Worm (Caenorhabditis elegans) whole organism, L4 larva: ENCODE measurements around the gene rhi-1.

Source experiments
- F44E2.7 ChIP-seq: fragments of 200-800 bp; sonication (Bioruptor generic); IDR thresholded peaks from 2 replicates; pipeline ENCODE4 v2.1.2; 2022; ENCODE audit warnings: missing genetic modification characterization, missing compliant biosample characterization
- ZK337.2 ChIP-seq: fragments of 200-800 bp; sonication (Bioruptor generic); IDR thresholded peaks from 2 replicates; pipeline ENCODE4 v1.3.6; 2022; ENCODE audit warnings: missing genetic modification reagents, missing genetic modification characterization, missing compliant biosample characterization
- attf-4 ChIP-seq: sonication (generic microtip); optimal IDR thresholded peaks from 3 replicates; lab custom pipeline; 2017; ENCODE audit warnings: missing biosample characterization, missing genetic modification characterization
- cey-2 ChIP-seq: sonication (generic microtip); optimal IDR thresholded peaks from 3 replicates; lab custom pipeline; 2017; ENCODE audit warnings: missing genetic modification characterization, mild to moderate bottlenecking, missing compliant biosample characterization, antibody characterized with exemption, borderline replicate concordance; ENCODE audit not compliant: insufficient read depth
- daf-16 ChIP-seq, 3 experiments: sonication (generic microtip); optimal IDR thresholded peaks; 2 replicates each; lab custom pipeline; 2016 to 2017; ENCODE audit warnings: missing genetic modification characterization in 3 of 3, missing genetic modification reagents in 3 of 3, mild to moderate bottlenecking in 2 of 3, missing compliant biosample characterization in 2 of 3, missing biosample characterization in 1 of 3, moderate library complexity in 1 of 3
- dmd-9 ChIP-seq: fragments of 200-800 bp; sonication (Bioruptor generic); IDR thresholded peaks from 2 replicates; pipeline ENCODE4 v1.3.6; 2022; ENCODE audit warnings: missing genetic modification reagents, missing genetic modification characterization, missing compliant biosample characterization
- dpl-1 ChIP-seq: fragments of 150-350 bp; optimal IDR thresholded peaks from 2 replicates; lab custom pipeline; 2014; ENCODE audit warnings: missing biosample characterization, missing genetic modification reagents, missing genetic modification characterization
- dve-1 ChIP-seq: sonication (generic microtip); optimal IDR thresholded peaks from 2 replicates; lab custom pipeline; 2017; ENCODE audit warnings: antibody characterized with exemption, mild to moderate bottlenecking, missing genetic modification characterization, missing compliant biosample characterization; ENCODE audit not compliant: insufficient read depth
- egl-43 ChIP-seq: fragments of 200-800 bp; sonication (Bioruptor generic); IDR thresholded peaks from 2 replicates; pipeline ENCODE4 v1.3.6; 2022; ENCODE audit warnings: missing genetic modification reagents, missing genetic modification characterization, missing compliant biosample characterization
- nhr-11 ChIP-seq: fragments of 150-350 bp; optimal IDR thresholded peaks from 2 replicates; lab custom pipeline; 2014; ENCODE audit warnings: missing biosample characterization, missing genetic modification characterization
- nhr-25 ChIP-seq: sonication (generic microtip); optimal IDR thresholded peaks from 2 replicates; lab custom pipeline; 2017; ENCODE audit warnings: missing genetic modification characterization, mild to moderate bottlenecking, missing compliant biosample characterization, antibody characterized with exemption, moderate library complexity, borderline replicate concordance; ENCODE audit not compliant: insufficient read depth
- nhr-28 ChIP-seq: fragments of 150-350 bp; optimal IDR thresholded peaks from 2 replicates; lab custom pipeline; 2014; ENCODE audit warnings: missing biosample characterization, missing genetic modification characterization
- nhr-41 ChIP-seq: fragments of 200-800 bp; sonication (Bioruptor generic); IDR thresholded peaks from 2 replicates; pipeline ENCODE4 v1.3.6; 2022; ENCODE audit warnings: missing genetic modification reagents, missing genetic modification characterization, missing compliant biosample characterization
- unc-62 ChIP-seq, 3 experiments: fragments of 150-350 bp in 1 of 3; sonication (generic microtip); optimal IDR thresholded peaks in 2 of 3; peaks in 1 of 3; 1 replicate in 1 of 3; 2 replicates in 2 of 3; lab custom pipeline; 2014 to 2017; ENCODE audit warnings: missing biosample characterization in 3 of 3, missing genetic modification characterization in 3 of 3, missing genetic modification reagents in 3 of 3, missing genotype in 1 of 3

Gene rhi-1

ce11 chrX:4553033-4553432, 44.7 kb downstream of the rhi-1 start:
- TF ChIP-seq nhr-41 (GFP tag; lab: Robert Waterston, UW) (no peak), F44E2.7 (GFP tag; lab: Robert Waterston, UW) (0 out of 2 replicates have a peak, but pooled peaks have one; percentile 13)

- peak; percentile 5 for TF ChIP-seq nhr-28 (tag; lab: Kevin White, UChicago)
- TF ChIP-seq nhr-11 (tag; lab: Kevin White, UChicago) = no peak
Measured at ce11 chrX:4553491-4553890, 45.2 kb downstream of the rhi-1 start.

ce11 chrX:4554385-4554784, 46.1 kb downstream of the rhi-1 start, which contains the start of gene ham-2:
ham-2 (plus strand) TSS chrX:4554685.
- TF ChIP-seq egl-43 (GFP tag; lab: Robert Waterston, UW) (no peak), unc-62 (GFP tag; optimal IDR thresholded peaks at IDR 0.05 in 1 of 2; lab: Kevin White, UChicago) (peak in 1 of 2 experiments; percentile 79), unc-62 (tag; optimal IDR thresholded peaks at IDR 0.05; lab: Kevin White, UChicago) (no peak)
- TF ChIP-seq, all 104 proteins: peak for 1

- no peak for TF ChIP-seq ZK337.2
- no peak for TF ChIP-seq dve-1 (tag; lab: Kevin White, UChicago)
- no peak for TF ChIP-seq cey-2 (tag; lab: Kevin White, UChicago)
- TF ChIP-seq dpl-1 (GFP tag; lab: Kevin White, UChicago) = no peak
- TF ChIP-seq egl-43 (GFP tag; lab: Robert Waterston, UW) = peak; percentile 40; the same call in 1 of the 2 replicates
- no peak for TF ChIP-seq attf-4
- TF ChIP-seq nhr-25 (tag; lab: Kevin White, UChicago) = peak; percentile 11
- no peak for TF ChIP-seq daf-16 (GFP tag; optimal IDR thresholded peaks at IDR 0.05; lab: Kevin White, UChicago)
- no peak for TF ChIP-seq daf-16 (tag; optimal IDR thresholded peaks at IDR 0.05; lab: Kevin White, UChicago)
- no peak for TF ChIP-seq nhr-41 (GFP tag; lab: Robert Waterston, UW)
- TF ChIP-seq dmd-9 = no peak
Measured at ce11 chrX:4556028-4556427, 47.7 kb downstream of the rhi-1 start.
